Fruit fly (Drosophila melanogaster): ENCODE results near the gene Crag.

Gene Crag

dm6 chrX:8627171-8627570 is 35.3 kb downstream of the Crag start (continued):
- TF ChIP-seq Ssrp (tag; optimal IDR thresholded peaks at IDR 0.05) (peak; percentile 74), peb (GFP tag; IDR thresholded peaks at IDR 0.05) (peak; percentile 60), CG15479 (GFP tag; optimal IDR thresholded peaks at IDR 0.05) (no peak), Deaf1 (tag; optimal IDR thresholded peaks at IDR 0.05) (peak; percentile 34), chn (GFP tag; optimal IDR thresholded peaks at IDR 0.05) (peak; percentile 60), danr (GFP tag; IDR thresholded peaks at IDR 0.05) (peak; percentile 62), Hey (tag; optimal IDR thresholded peaks at IDR 0.05) (no peak), nerfin-1 (tag; optimal IDR thresholded peaks at IDR 0.05) (peak; percentile 65), dimm (GFP tag; IDR thresholded peaks at IDR 0.05) (peak; percentile 58), CG6175 (GFP tag; IDR thresholded peaks at IDR 0.05) (no peak), tgo (GFP tag; IDR thresholded peaks at IDR 0.05) (peak; percentile 50; the same call in 2 of the 3 replicates), nmo (GFP tag; optimal IDR thresholded peaks at IDR 0.05) (peak; percentile 89), chm (GFP tag; IDR thresholded peaks at IDR 0.05) (peak; percentile 75; the same call in 1 of the 2 replicates), CG18599 (GFP tag; optimal IDR thresholded peaks at IDR 0.05) (peak; percentile 59), BEAF-32 (GFP tag; optimal IDR thresholded peaks at IDR 0.05) (no peak), Doc3 (GFP tag; IDR thresholded peaks at IDR 0.05; ENCODE audit: partially characterized antibody) (no peak), CG43689 (GFP tag; IDR thresholded peaks at IDR 0.05) (no peak), CG1233 (GFP tag; optimal IDR thresholded peaks at IDR 0.05) (peak; percentile 75), D (optimal IDR thresholded peaks at IDR 0.05) (no peak), D (GFP tag; optimal IDR thresholded peaks at IDR 0.05) (peak; percentile 81), tap (tag; optimal IDR thresholded peaks at IDR 0.05) (peak; percentile 65), Chrac-16 (GFP tag; optimal IDR thresholded peaks at IDR 0.05) (peak; percentile 53), gt (GFP tag; IDR thresholded peaks at IDR 0.05) (0 out of 2 replicates have a peak, but pooled peaks have one; percentile 22), CG6683 (GFP tag; optimal IDR thresholded peaks at IDR 0.05) (no peak), CG8290 (GFP tag; optimal IDR thresholded peaks at IDR 0.05) (peak; percentile 26), CG8290 (tag; optimal IDR thresholded peaks at IDR 0.05) (peak in 1 of 2 experiments; percentile 60), CG15601 (tag; optimal IDR thresholded peaks at IDR 0.05) (peak; percentile 71), Sry-β (GFP tag; optimal IDR thresholded peaks at IDR 0.05) (peak; percentile 20), CG32767 (GFP tag; IDR thresholded peaks at IDR 0.05) (no peak), CG13775 (GFP tag; optimal IDR thresholded peaks at IDR 0.05) (peak; percentile 56), CG8765 (GFP tag; IDR thresholded peaks at IDR 0.05) (peak; percentile 27; the same call in 1 of the 2 replicates), CG15696 (tag; optimal IDR thresholded peaks at IDR 0.05) (peak; percentile 70), Vsx1 (GFP tag; optimal IDR thresholded peaks at IDR 0.05) (peak; percentile 46), CG18476 (GFP tag; optimal IDR thresholded peaks at IDR 0.05) (peak; percentile 46), CG8089 (GFP tag; optimal IDR thresholded peaks at IDR 0.05) (peak; percentile 42), row (GFP tag; IDR thresholded peaks at IDR 0.05) (peak; percentile 77), CG30020 (tag; optimal IDR thresholded peaks at IDR 0.05) (peak; percentile 12), Optix (GFP tag; IDR thresholded peaks at IDR 0.05) (0 out of 3 replicates have a peak, but pooled peaks have one; percentile 66), nerfin-2 (GFP tag; IDR thresholded peaks at IDR 0.05; ENCODE audit: partially characterized antibody) (no peak), bigmax (GFP tag; optimal IDR thresholded peaks at IDR 0.05) (no peak), CG9609 (GFP tag; optimal IDR thresholded peaks at IDR 0.05) (peak; percentile 34), CG9797 (GFP tag; optimal IDR thresholded peaks at IDR 0.05) (no peak), CG2116 (GFP tag; optimal IDR thresholded peaks at IDR 0.05) (no peak), Aef1 (GFP tag; IDR thresholded peaks at IDR 0.05) (0 out of 3 replicates have a peak, but pooled peaks have one; percentile 17), HLH3B (GFP tag; IDR thresholded peaks at IDR 0.05) (peak; percentile 70), CG8944 (GFP tag; optimal IDR thresholded peaks at IDR 0.05) (peak; percentile 57), dpn (GFP tag; optimal IDR thresholded peaks at IDR 0.05) (peak; percentile 51 to 60), CG12299 (tag; optimal IDR thresholded peaks at IDR 0.05) (no peak), toy (GFP tag; IDR thresholded peaks at IDR 0.05) (no peak), Bdp1 (GFP tag; optimal IDR thresholded peaks at IDR 0.05) (no peak), CG17829 (tag; optimal IDR thresholded peaks at IDR 0.05) (peak; percentile 83)

Data from whole organism, embryonic.